Worm (Caenorhabditis elegans) whole organism, young adult: ENCODE data around the gene gsy-1.

ENCODE experiments used
- T26A5.8 ChIP-seq: sonication (generic microtip); optimal IDR thresholded peaks from 2 replicates; lab custom pipeline; 2016; ENCODE audit warnings: missing genetic modification characterization, missing compliant biosample characterization
- dpl-1 ChIP-seq: fragments of 150-350 bp; optimal IDR thresholded peaks from 2 replicates; lab custom pipeline; 2014; ENCODE audit warnings: missing biosample characterization, missing genetic modification reagents, missing genetic modification characterization
- madf-10 ChIP-seq: sonication (generic microtip); optimal IDR thresholded peaks from 2 replicates; lab custom pipeline; 2016; ENCODE audit warnings: mild to moderate bottlenecking, missing genetic modification characterization, missing compliant biosample characterization
- zfh-2 ChIP-seq: fragments of 200-800 bp; sonication (Bioruptor generic); conservative IDR thresholded peaks from 2 replicates; pipeline ENCODE4 v1.3.6; 2022; ENCODE audit warnings: missing genetic modification reagents, missing genetic modification characterization, missing compliant biosample characterization
- ztf-25 ChIP-seq: fragments of 200-800 bp; sonication (Bioruptor generic); IDR thresholded peaks from 2 replicates; pipeline ENCODE4 v1.3.6; 2022; ENCODE audit warnings: missing genetic modification reagents, missing genetic modification characterization, missing compliant biosample characterization

- TF ChIP-seq ztf-25 (GFP tag; lab: Robert Waterston, UW) (no peak), T26A5.8 (tag; lab: Kevin White, UChicago) (no peak), madf-10 (tag; lab: Kevin White, UChicago) (no peak), zfh-2 (GFP tag; lab: Robert Waterston, UW) (no peak), dpl-1 (no peak)
Observed at ce11 chrII:12901025-12901424, 23.1 kb upstream of the gsy-1 start, which contains the start of gene clec-65.
